Worm (Caenorhabditis elegans) whole organism, L1 larva: ENCODE data around the gene srg-50.

Experiments
- C16A3.4 ChIP-seq: fragments of 150-350 bp; optimal IDR thresholded peaks from 2 replicates; lab custom pipeline; 2014; ENCODE audit warnings: missing biosample characterization, missing genetic modification characterization
- C34B4.2 ChIP-seq: sonication (generic microtip); optimal IDR thresholded peaks from 2 replicates; lab custom pipeline; 2017; ENCODE audit warnings: mild to moderate bottlenecking, missing genetic modification characterization, missing compliant biosample characterization
- Y116A8C.19 ChIP-seq: sonication (generic microtip); optimal IDR thresholded peaks from 2 replicates; lab custom pipeline; 2016; ENCODE audit warnings: missing compliant biosample characterization, missing genetic modification characterization, borderline replicate concordance
- ama-1 ChIP-seq: fragments of 150-350 bp; optimal IDR thresholded peaks from 2 replicates; lab custom pipeline; 2014
- blmp-1 ChIP-seq: fragments of 150-350 bp; optimal IDR thresholded peaks from 2 replicates; lab custom pipeline; 2014; ENCODE audit warnings: missing biosample characterization, missing genetic modification characterization
- ceh-63 ChIP-seq: fragments of 200-800 bp; sonication (Bioruptor generic); optimal IDR thresholded peaks from 2 replicates; lab custom pipeline; 2018; ENCODE audit warnings: mild to moderate bottlenecking, missing genetic modification characterization, missing compliant biosample characterization
- ceh-82 ChIP-seq, 3 experiments: fragments of 150-350 bp in 1 of 3; sonication (generic microtip) in 2 of 3; optimal IDR thresholded peaks; 2 replicates each; lab custom pipeline; 2014 to 2017; ENCODE audit warnings: missing biosample characterization in 3 of 3, missing genetic modification characterization in 3 of 3
- ceh-88 ChIP-seq: fragments of 200-800 bp; sonication (Bioruptor generic); IDR thresholded peaks from 2 replicates; pipeline ENCODE4 v1.3.6; 2022; ENCODE audit warnings: missing genetic modification characterization, missing compliant biosample characterization
- dsc-1 ChIP-seq: sonication (generic microtip); optimal IDR thresholded peaks from 2 replicates; lab custom pipeline; 2016; ENCODE audit warnings: mild to moderate bottlenecking, missing genetic modification characterization, missing compliant biosample characterization
- efl-1 ChIP-seq, 4 experiments: fragments of 150-350 bp; optimal IDR thresholded peaks in 3 of 4; peaks in 1 of 4; 1 replicate in 1 of 4; 2 replicates in 3 of 4; lab custom pipeline; 2014; ENCODE audit warnings: missing biosample characterization in 2 of 4, missing genetic modification characterization in 2 of 4, missing genetic modification reagents in 2 of 4
- efl-3 ChIP-seq: fragments of 200-800 bp; sonication (Bioruptor generic); optimal IDR thresholded peaks from 2 replicates; lab custom pipeline; 2018; ENCODE audit warnings: mild to moderate bottlenecking, missing genetic modification characterization, missing compliant biosample characterization
- egl-27 ChIP-seq, 2 experiments: fragments of 150-350 bp in 1 of 2; sonication (generic microtip); optimal IDR thresholded peaks; 3 replicates each; lab custom pipeline; 2017 to 2018; ENCODE audit warnings: missing biosample characterization in 2 of 2, missing genetic modification characterization in 2 of 2, missing genetic modification reagents in 2 of 2
- elt-3 ChIP-seq, 6 experiments: fragments of 150-350 bp in 1 of 6; sonication (generic microtip); optimal IDR thresholded peaks; 2 replicates each; lab custom pipeline; 2017 to 2018; ENCODE audit warnings: missing biosample characterization in 6 of 6, missing genetic modification characterization in 6 of 6, inconsistent platforms in 1 of 6
- ets-5 ChIP-seq: fragments of 200-800 bp; sonication (Bioruptor generic); IDR thresholded peaks from 2 replicates; pipeline ENCODE4 v1.3.6; 2022; ENCODE audit warnings: missing genetic modification characterization, missing compliant biosample characterization
- fkh-8 ChIP-seq: sonication (generic microtip); optimal IDR thresholded peaks from 2 replicates; lab custom pipeline; 2016; ENCODE audit warnings: mild to moderate bottlenecking, missing genetic modification characterization, missing compliant biosample characterization
- fos-1 ChIP-seq: fragments of 150-350 bp; optimal IDR thresholded peaks from 2 replicates; lab custom pipeline; 2014; ENCODE audit warnings: missing biosample characterization, missing genetic modification characterization
- grh-1 ChIP-seq: fragments of 200-800 bp; sonication (Bioruptor generic); IDR thresholded peaks from 2 replicates; pipeline ENCODE4 v1.3.6; 2022; ENCODE audit warnings: missing genetic modification reagents, missing genetic modification characterization, missing compliant biosample characterization
- hlh-4 ChIP-seq: sonication (generic microtip); optimal IDR thresholded peaks from 2 replicates; lab custom pipeline; 2016; ENCODE audit warnings: mild to moderate bottlenecking, missing genetic modification characterization, missing compliant biosample characterization
- isw-1 ChIP-seq: fragments of 200-800 bp; sonication (Bioruptor generic); IDR thresholded peaks from 2 replicates; pipeline ENCODE4 v1.3.6; 2022; ENCODE audit warnings: missing genetic modification characterization, missing compliant biosample characterization
- lin-13 ChIP-seq: fragments of 150-350 bp; optimal IDR thresholded peaks from 2 replicates; lab custom pipeline; 2014; ENCODE audit warnings: missing biosample characterization, missing genetic modification reagents, missing genetic modification characterization
- lin-14 ChIP-seq: fragments of 200-800 bp; sonication (Bioruptor generic); optimal IDR thresholded peaks from 2 replicates; lab custom pipeline; 2018; ENCODE audit warnings: mild to moderate bottlenecking, missing genetic modification characterization, moderate library complexity, missing compliant biosample characterization
- lsy-2 ChIP-seq, 2 experiments: fragments of 150-350 bp; optimal IDR thresholded peaks; 2 replicates each; lab custom pipeline; 2014; ENCODE audit warnings: missing biosample characterization in 2 of 2, missing genetic modification characterization in 2 of 2
- mdl-1 ChIP-seq, 2 experiments: fragments of 150-350 bp; optimal IDR thresholded peaks; 2 replicates each; lab custom pipeline; 2014 to 2017; ENCODE audit warnings: missing biosample characterization in 2 of 2, missing genetic modification characterization in 2 of 2, inconsistent platforms in 1 of 2
- mep-1 ChIP-seq: fragments of 150-350 bp; optimal IDR thresholded peaks from 2 replicates; lab custom pipeline; 2014; ENCODE audit warnings: missing biosample characterization, missing genetic modification characterization
- nhr-20 ChIP-seq: sonication (generic microtip); optimal IDR thresholded peaks from 2 replicates; lab custom pipeline; 2016; ENCODE audit warnings: mild to moderate bottlenecking, missing genetic modification characterization, missing compliant biosample characterization
- nhr-28 ChIP-seq: fragments of 150-350 bp; optimal IDR thresholded peaks from 2 replicates; lab custom pipeline; 2014; ENCODE audit warnings: missing biosample characterization, missing genetic modification characterization
- nhr-76 ChIP-seq: sonication (generic microtip); optimal IDR thresholded peaks from 2 replicates; lab custom pipeline; 2017; ENCODE audit warnings: missing biosample characterization, missing genetic modification characterization
- pqm-1 ChIP-seq: sonication (generic microtip); optimal IDR thresholded peaks from 3 replicates; lab custom pipeline; 2017; ENCODE audit warnings: missing biosample characterization, missing genetic modification characterization
- rnt-1 ChIP-seq: sonication (generic microtip); optimal IDR thresholded peaks from 2 replicates; lab custom pipeline; 2016; ENCODE audit warnings: mild to moderate bottlenecking, missing genetic modification characterization, moderate library complexity, missing compliant biosample characterization
- skn-1 ChIP-seq: fragments of 150-350 bp; optimal IDR thresholded peaks from 2 replicates; lab custom pipeline; 2014; ENCODE audit warnings: missing biosample characterization, missing genetic modification characterization
- snpc-4 ChIP-seq: fragments of 150-350 bp; optimal IDR thresholded peaks from 2 replicates; lab custom pipeline; 2014; ENCODE audit warnings: missing biosample characterization, missing genetic modification characterization
- snu-23 ChIP-seq: sonication (generic microtip); optimal IDR thresholded peaks from 2 replicates; lab custom pipeline; 2016; ENCODE audit warnings: missing genetic modification characterization, missing compliant biosample characterization
- sup-37 ChIP-seq: fragments of 200-800 bp; sonication (Bioruptor generic); optimal IDR thresholded peaks from 2 replicates; lab custom pipeline; 2018; ENCODE audit warnings: mild to moderate bottlenecking, missing genetic modification characterization, missing compliant biosample characterization
- swsn-7 ChIP-seq: sonication (generic microtip); optimal IDR thresholded peaks from 2 replicates; lab custom pipeline; 2016; ENCODE audit warnings: missing genetic modification characterization, missing compliant biosample characterization
- tlp-1 ChIP-seq: fragments of 150-350 bp; optimal IDR thresholded peaks from 2 replicates; lab custom pipeline; 2014; ENCODE audit warnings: missing biosample characterization, missing genetic modification characterization
- unc-130 ChIP-seq: fragments of 150-350 bp; optimal IDR thresholded peaks from 2 replicates; lab custom pipeline; 2017; ENCODE audit warnings: missing biosample characterization, missing genetic modification characterization, inconsistent platforms
- unc-30 ChIP-seq: sonication (generic microtip); optimal IDR thresholded peaks from 2 replicates; lab custom pipeline; 2017; ENCODE audit warnings: missing biosample characterization, missing genetic modification characterization
- unc-86 ChIP-seq: sonication (generic microtip); optimal IDR thresholded peaks from 2 replicates; lab custom pipeline; 2016; ENCODE audit warnings: missing genetic modification characterization, missing compliant biosample characterization
- xbp-1 ChIP-seq: sonication (generic microtip); optimal IDR thresholded peaks from 2 replicates; lab custom pipeline; 2016; ENCODE audit warnings: missing genetic modification characterization, missing compliant biosample characterization

srg-50 gene

ce11 chrIV:7081214-7081613 is 6.3 kb upstream of the srg-50 start, which contains the start of gene Y43B11AR.1:
Gene Y43B11AR.1, plus strand, starts transcription at chrIV:7081514.
- TF ChIP-seq fos-1 (tag; lab: Kevin White, UChicago) (no peak), sup-37 (GFP tag; lab: Kevin White, UChicago) (no peak), efl-1 (optimal IDR thresholded peaks at IDR 0.05; lab: Kevin White, UChicago) (no peak), efl-1 (GFP tag; optimal IDR thresholded peaks at IDR 0.05 in 1 of 2; lab: Kevin White, UChicago) (no peak), snpc-4 (no peak), swsn-7 (no peak), lsy-2 (tag; optimal IDR thresholded peaks at IDR 0.05; lab: Kevin White, UChicago) (no peak), C34B4.2 (tag; lab: Kevin White, UChicago) (no peak)

- no peak for TF ChIP-seq nhr-28
- no peak for TF ChIP-seq egl-27 (tag; optimal IDR thresholded peaks at IDR 0.05; lab: Kevin White, UChicago)
- no peak for TF ChIP-seq lin-13
- TF ChIP-seq hlh-4 (tag; lab: Kevin White, UChicago): no peak
- no peak for TF ChIP-seq unc-86 (tag; lab: Kevin White, UChicago)
- no peak for TF ChIP-seq xbp-1
- TF ChIP-seq lsy-2 (tag; optimal IDR thresholded peaks at IDR 0.05; lab: Kevin White, UChicago): no peak
- no peak for TF ChIP-seq elt-3 (tag; optimal IDR thresholded peaks at IDR 0.05; lab: Kevin White, UChicago)
- TF ChIP-seq mdl-1 (tag; optimal IDR thresholded peaks at IDR 0.05; lab: Kevin White, UChicago): no peak
- no peak for TF ChIP-seq Y116A8C.19 (tag; lab: Kevin White, UChicago)
- no peak for TF ChIP-seq ets-5 (GFP tag; lab: Robert Waterston, UW)
- no peak for TF ChIP-seq nhr-76 (tag; lab: Kevin White, UChicago)
- TF ChIP-seq swsn-7: no peak
- TF ChIP-seq ceh-63 (GFP tag; lab: Kevin White, UChicago): no peak
- TF ChIP-seq unc-130: no peak
- TF ChIP-seq efl-3 (GFP tag; lab: Kevin White, UChicago): no peak
- no peak for TF ChIP-seq rnt-1 (tag; lab: Kevin White, UChicago)
Measured at ce11 chrIV:7072110-7072509, 2.9 kb downstream of the srg-50 start, which contains the start of gene srg-48. Gene srg-48, plus strand, starts transcription at chrIV:7072410.

- TF ChIP-seq ama-1 (no peak), ceh-88 (no peak), ceh-82 (tag; optimal IDR thresholded peaks at IDR 0.05; lab: Kevin White, UChicago) (no peak), blmp-1 (tag; lab: Kevin White, UChicago) (no peak), mep-1 (tag; lab: Kevin White, UChicago) (no peak), pqm-1 (tag; lab: Kevin White, UChicago) (no peak), snu-23 (GFP tag; lab: Kevin White, UChicago) (no peak), rnt-1 (tag; lab: Kevin White, UChicago) (no peak), lin-14 (GFP tag; lab: Kevin White, UChicago) (no peak), dsc-1 (tag; lab: Kevin White, UChicago) (no peak), C16A3.4 (tag; lab: Kevin White, UChicago) (no peak), fkh-8 (tag; lab: Kevin White, UChicago) (no peak), mdl-1 (tag; optimal IDR thresholded peaks at IDR 0.05; lab: Kevin White, UChicago) (no peak), grh-1 (GFP tag; lab: Robert Waterston, UW) (no peak), skn-1 (no peak), snpc-4 (no peak)
Measured at ce11 chrIV:7067446-7067845, 7.5 kb downstream of the srg-50 start.

ce11 chrIV:7065022-7065421 is 9.9 kb downstream of the srg-50 start, which contains the start of gene Y43B11AL.1:
Gene Y43B11AL.1, plus strand, starts transcription at chrIV:7065322.
- TF ChIP-seq nhr-20 (tag; lab: Kevin White, UChicago): no peak
- no peak for TF ChIP-seq isw-1 (GFP tag; lab: Robert Waterston, UW)
- TF ChIP-seq tlp-1 (tag; lab: Kevin White, UChicago): no peak
- no peak for TF ChIP-seq ceh-63 (GFP tag; lab: Kevin White, UChicago)
- no peak for TF ChIP-seq unc-30
- no peak for TF ChIP-seq nhr-76 (tag; lab: Kevin White, UChicago)
- no peak for TF ChIP-seq blmp-1 (tag; lab: Kevin White, UChicago)
- TF ChIP-seq fkh-8 (tag; lab: Kevin White, UChicago): no peak
- TF ChIP-seq hlh-4 (tag; lab: Kevin White, UChicago): no peak
